Worm (Caenorhabditis elegans) whole organism, L2 larva: ENCODE data around the gene R07E3.1.

Experiments used
- R02D3.7 ChIP-seq: fragments of 150-350 bp; optimal IDR thresholded peaks from 2 replicates; lab custom pipeline; 2014; ENCODE audit warnings: missing biosample characterization, missing genetic modification characterization
- ceh-82 ChIP-seq: fragments of 150-350 bp; optimal IDR thresholded peaks from 2 replicates; lab custom pipeline; 2014; ENCODE audit warnings: missing biosample characterization, missing genetic modification characterization
- elt-3 ChIP-seq: sonication (generic microtip); optimal IDR thresholded peaks from 2 replicates; lab custom pipeline; 2017; ENCODE audit warnings: missing biosample characterization, missing genetic modification characterization
- lin-13 ChIP-seq: fragments of 150-350 bp; optimal IDR thresholded peaks from 2 replicates; lab custom pipeline; 2014; ENCODE audit warnings: missing biosample characterization, missing genetic modification reagents, missing genetic modification characterization
- mdl-1 ChIP-seq, 2 experiments: fragments of 150-350 bp in 1 of 2; sonication (generic microtip) in 1 of 2; optimal IDR thresholded peaks; 2 replicates each; lab custom pipeline; 2017; ENCODE audit warnings: missing biosample characterization in 2 of 2, missing genetic modification characterization in 2 of 2
- nhr-21 ChIP-seq: fragments of 150-350 bp; optimal IDR thresholded peaks from 2 replicates; lab custom pipeline; 2014; ENCODE audit warnings: missing biosample characterization, missing genetic modification characterization

ce11 chrX:10386408-10386807 is 45.4 kb upstream of the R07E3.1 start, which contains the start of gene dyf-6:
- TF ChIP-seq nhr-21 (tag; lab: Kevin White, UChicago): no peak
- TF ChIP-seq R02D3.7: no peak
- TF ChIP-seq lin-13 (GFP tag; lab: Kevin White, UChicago): no peak
- no peak for TF ChIP-seq ceh-82
- no peak for TF ChIP-seq elt-3 (tag; lab: Kevin White, UChicago)
- TF ChIP-seq mdl-1 (tag; optimal IDR thresholded peaks at IDR 0.05; lab: Kevin White, UChicago): no peak
